Fruit fly (Drosophila melanogaster) whole organism, embryonic: ENCODE measurements around the gene Nup153.
A peak's percentile ranks its signal among the peaks of the same experiment; 100 is the strongest.

ENCODE experiments used
- B-H2 ChIP-seq: fragments of 200-800 bp; sonication (Bioruptor generic); optimal IDR thresholded peaks from 2 replicates; lab custom pipeline; 2018; ENCODE audit warnings: missing biosample characterization, mild to moderate bottlenecking, missing genetic modification characterization
- Bdp1 ChIP-seq: fragments of 200-800 bp; sonication (Bioruptor generic); optimal IDR thresholded peaks from 3 replicates; lab custom pipeline; 2016; ENCODE audit warnings: missing biosample characterization, missing genetic modification characterization
- CG11247 ChIP-seq: fragments of 200-800 bp; sonication (Bioruptor generic); IDR thresholded peaks from 2 replicates; pipeline ENCODE4 v1.3.6; 2022; ENCODE audit warnings: missing biosample characterization, missing genetic modification characterization
- CG1233 ChIP-seq: fragments of 200-800 bp; sonication (Bioruptor generic); optimal IDR thresholded peaks from 4 replicates; lab custom pipeline; 2018; ENCODE audit warnings: missing biosample characterization, mild to moderate bottlenecking, missing genetic modification characterization
- CG12391 ChIP-seq: fragments of 200-800 bp; sonication (Bioruptor generic); optimal IDR thresholded peaks from 3 replicates; lab custom pipeline; 2018; ENCODE audit warnings: missing biosample characterization, mild to moderate bottlenecking, missing genetic modification characterization, moderate library complexity
- CG14441 ChIP-seq: fragments of 200-800 bp; sonication (Bioruptor generic); IDR thresholded peaks from 2 replicates; pipeline ENCODE4 v1.3.6; 2022; ENCODE audit warnings: missing biosample characterization, missing genetic modification characterization
- CG15269 ChIP-seq: fragments of 200-800 bp; sonication (Bioruptor generic); optimal IDR thresholded peaks from 2 replicates; lab custom pipeline; 2018; ENCODE audit warnings: missing biosample characterization, mild to moderate bottlenecking, missing genetic modification characterization, moderate library complexity
- CG16813 ChIP-seq: fragments of 200-800 bp; sonication (Bioruptor generic); IDR thresholded peaks from 3 replicates; pipeline ENCODE4 v1.3.6; 2022; ENCODE audit warnings: missing biosample characterization, missing genetic modification characterization; ENCODE audit not compliant: partially characterized antibody
- CG17361 ChIP-seq: fragments of 200-800 bp; sonication (Bioruptor generic); IDR thresholded peaks from 3 replicates; pipeline ENCODE4 v1.3.6; 2022; ENCODE audit warnings: missing biosample characterization, missing genetic modification characterization
- CG2199 ChIP-seq: fragments of 200-800 bp; sonication (Bioruptor generic); IDR thresholded peaks from 3 replicates; pipeline ENCODE4 v1.3.6; 2022; ENCODE audit warnings: missing biosample characterization, missing genetic modification characterization
- CG2202 ChIP-seq: fragments of 200-800 bp; sonication (Bioruptor generic); optimal IDR thresholded peaks from 2 replicates; lab custom pipeline; 2018; ENCODE audit warnings: missing biosample characterization, mild to moderate bottlenecking, missing genetic modification characterization
- CG32532 ChIP-seq: fragments of 200-800 bp; sonication (Bioruptor generic); IDR thresholded peaks from 2 replicates; pipeline ENCODE4 v1.3.6; 2022; ENCODE audit warnings: missing biosample characterization, missing genetic modification characterization
- CG3407 ChIP-seq: fragments of 200-800 bp; sonication (Bioruptor generic); optimal IDR thresholded peaks from 2 replicates; lab custom pipeline; 2018; ENCODE audit warnings: missing biosample characterization, mild to moderate bottlenecking, missing genetic modification characterization
- CG34422 ChIP-seq: fragments of 200-800 bp; sonication (Bioruptor generic); IDR thresholded peaks from 3 replicates; pipeline ENCODE4 v1.3.6; 2022; ENCODE audit warnings: missing biosample characterization, missing genetic modification characterization
- CG4424 ChIP-seq: fragments of 200-800 bp; sonication (Bioruptor generic); optimal IDR thresholded peaks from 3 replicates; lab custom pipeline; 2016; ENCODE audit warnings: missing biosample characterization, missing genetic modification characterization
- CG7745 ChIP-seq: fragments of 200-800 bp; sonication (Bioruptor generic); optimal IDR thresholded peaks from 2 replicates; lab custom pipeline; 2018; ENCODE audit warnings: missing biosample characterization, mild to moderate bottlenecking, missing genetic modification characterization, moderate library complexity
- CG8388 ChIP-seq: fragments of 200-800 bp; sonication (Bioruptor generic); optimal IDR thresholded peaks from 2 replicates; lab custom pipeline; 2019; ENCODE audit warnings: missing biosample characterization, mild to moderate bottlenecking, missing genetic modification characterization, moderate library complexity
- D19B ChIP-seq: fragments of 200-800 bp; sonication (Bioruptor generic); optimal IDR thresholded peaks from 2 replicates; lab custom pipeline; 2017; ENCODE audit warnings: missing biosample characterization, mild to moderate bottlenecking, missing genetic modification characterization
- Dp ChIP-seq: fragments of 200-800 bp; sonication (Bioruptor generic); optimal IDR thresholded peaks from 2 replicates; lab custom pipeline; 2018; ENCODE audit warnings: missing biosample characterization, mild to moderate bottlenecking, missing genetic modification characterization, moderate library complexity
- E2f2 ChIP-seq: fragments of 200-800 bp; sonication (Bioruptor generic); IDR thresholded peaks from 2 replicates; pipeline ENCODE4 v1.3.6; 2022; ENCODE audit warnings: missing biosample characterization, missing genetic modification characterization
- Fer1 ChIP-seq: fragments of 200-800 bp; sonication (Bioruptor generic); optimal IDR thresholded peaks from 2 replicates; lab custom pipeline; 2017; ENCODE audit warnings: missing biosample characterization, mild to moderate bottlenecking, missing genetic modification characterization
- Hr51 ChIP-seq, 2 experiments: fragments of 200-800 bp; sonication (Bioruptor generic); optimal IDR thresholded peaks; 2 replicates in 1 of 2; 3 replicates in 1 of 2; lab custom pipeline; 2016 to 2018; ENCODE audit warnings: missing biosample characterization in 2 of 2, missing genetic modification characterization in 2 of 2, mild to moderate bottlenecking in 1 of 2, moderate library complexity in 1 of 2
- MESR4 ChIP-seq: fragments of 200-800 bp; sonication (Bioruptor generic); optimal IDR thresholded peaks from 2 replicates; lab custom pipeline; 2018; ENCODE audit warnings: missing biosample characterization, mild to moderate bottlenecking, missing genetic modification characterization, moderate library complexity
- Med ChIP-seq: fragments of 200-800 bp; sonication (Bioruptor generic); peaks from one replicate; lab custom pipeline; 2016; ENCODE audit warnings: missing biosample characterization, missing genetic modification characterization, mild to moderate bottlenecking, inconsistent platforms, moderate library complexity
- Nf-YB ChIP-seq: fragments of 200-800 bp; sonication (Bioruptor generic); optimal IDR thresholded peaks from 3 replicates; lab custom pipeline; 2019; ENCODE audit warnings: missing biosample characterization, mild to moderate bottlenecking, missing genetic modification characterization, moderate library complexity
- Oaz ChIP-seq: fragments of 200-800 bp; sonication (Bioruptor generic); IDR thresholded peaks from 2 replicates; pipeline ENCODE4 v1.3.6; 2022; ENCODE audit warnings: missing biosample characterization, missing genetic modification characterization
- Oli ChIP-seq: fragments of 200-800 bp; sonication (Bioruptor generic); optimal IDR thresholded peaks from 2 replicates; lab custom pipeline; 2018; ENCODE audit warnings: missing biosample characterization, mild to moderate bottlenecking, missing genetic modification characterization, moderate library complexity
- Scr ChIP-seq: fragments of 200-800 bp; sonication (Bioruptor generic); IDR thresholded peaks from 2 replicates; pipeline ENCODE4 v1.3.6; 2022; ENCODE audit warnings: missing biosample characterization, missing genetic modification characterization; ENCODE audit not compliant: partially characterized antibody
- Usf ChIP-seq: fragments of 200-800 bp; sonication (Bioruptor generic); optimal IDR thresholded peaks from 2 replicates; lab custom pipeline; 2017; ENCODE audit warnings: missing genotype, missing biosample characterization, missing genetic modification characterization
- ash1 ChIP-seq: fragments of 200-800 bp; sonication (Bioruptor generic); optimal IDR thresholded peaks from 2 replicates; lab custom pipeline; 2018; ENCODE audit warnings: missing biosample characterization, mild to moderate bottlenecking, missing genetic modification characterization
- chn ChIP-seq: fragments of 200-800 bp; sonication (Bioruptor generic); optimal IDR thresholded peaks from 2 replicates; lab custom pipeline; 2016; ENCODE audit warnings: missing biosample characterization, missing genetic modification characterization
- disco-r ChIP-seq: fragments of 200-800 bp; sonication (Bioruptor generic); optimal IDR thresholded peaks from 2 replicates; lab custom pipeline; 2016; ENCODE audit warnings: missing biosample characterization, missing genetic modification characterization
- en ChIP-seq: fragments of 200-800 bp; sonication (Bioruptor generic); optimal IDR thresholded peaks from 2 replicates; lab custom pipeline; 2016; ENCODE audit warnings: missing biosample characterization, missing genetic modification characterization
- exex ChIP-seq: fragments of 200-800 bp; sonication (Bioruptor generic); optimal IDR thresholded peaks from 4 replicates; lab custom pipeline; 2018; ENCODE audit warnings: missing biosample characterization, mild to moderate bottlenecking, missing genetic modification characterization, moderate library complexity
- gfzf ChIP-seq: fragments of 200-800 bp; sonication (Bioruptor generic); optimal IDR thresholded peaks from 2 replicates; lab custom pipeline; 2016; ENCODE audit warnings: missing biosample characterization, mild to moderate bottlenecking, missing genetic modification characterization, moderate library complexity
- gro ChIP-seq: fragments of 200-800 bp; sonication (Bioruptor generic); optimal IDR thresholded peaks from 2 replicates; lab custom pipeline; 2016; ENCODE audit warnings: missing biosample characterization, missing genetic modification characterization
- kah ChIP-seq: fragments of 200-800 bp; sonication (Bioruptor generic); optimal IDR thresholded peaks from 2 replicates; lab custom pipeline; 2018; ENCODE audit warnings: missing biosample characterization, mild to moderate bottlenecking, missing genetic modification characterization
- mirr ChIP-seq: fragments of 200-800 bp; sonication (Bioruptor generic); optimal IDR thresholded peaks from 3 replicates; lab custom pipeline; 2018; ENCODE audit warnings: missing biosample characterization, mild to moderate bottlenecking, missing genetic modification characterization
- nmo ChIP-seq: fragments of 200-800 bp; sonication (Bioruptor generic); optimal IDR thresholded peaks from 2 replicates; lab custom pipeline; 2018; ENCODE audit warnings: missing biosample characterization, mild to moderate bottlenecking, missing genetic modification characterization, moderate library complexity
- sens-2 ChIP-seq: fragments of 200-800 bp; sonication (Bioruptor generic); IDR thresholded peaks from 2 replicates; pipeline ENCODE4 v1.3.6; 2022; ENCODE audit warnings: missing biosample characterization, missing genetic modification characterization
- seq ChIP-seq: fragments of 200-800 bp; sonication (Bioruptor generic); IDR thresholded peaks from 2 replicates; pipeline ENCODE4 v1.3.6; 2022; ENCODE audit warnings: missing biosample characterization, missing genetic modification characterization
- stwl ChIP-seq: fragments of 200-800 bp; sonication (Bioruptor generic); optimal IDR thresholded peaks from 3 replicates; lab custom pipeline; 2018; ENCODE audit warnings: missing biosample characterization, mild to moderate bottlenecking, missing genetic modification characterization, moderate library complexity
- tgo ChIP-seq: fragments of 200-800 bp; sonication (Bioruptor generic); IDR thresholded peaks from 3 replicates; pipeline ENCODE4 v1.3.6; 2022; ENCODE audit warnings: missing biosample characterization, missing genetic modification characterization
- tio ChIP-seq: fragments of 200-800 bp; sonication (Bioruptor generic); optimal IDR thresholded peaks from 2 replicates; lab custom pipeline; 2017; ENCODE audit warnings: missing biosample characterization, missing genetic modification characterization, inconsistent platforms
- unc-4 ChIP-seq: fragments of 200-800 bp; sonication (Bioruptor generic); IDR thresholded peaks from 2 replicates; pipeline ENCODE4 v1.3.6; 2022; ENCODE audit warnings: missing biosample characterization, missing genetic modification characterization; ENCODE audit not compliant: partially characterized antibody
- unpg ChIP-seq: fragments of 200-800 bp; sonication (Bioruptor generic); optimal IDR thresholded peaks from 3 replicates; lab custom pipeline; 2018; ENCODE audit warnings: missing biosample characterization, mild to moderate bottlenecking, missing genetic modification characterization, moderate library complexity
- wek ChIP-seq: fragments of 200-800 bp; sonication (Bioruptor generic); optimal IDR thresholded peaks from 3 replicates; lab custom pipeline; 2018; ENCODE audit warnings: missing biosample characterization, mild to moderate bottlenecking, missing genetic modification characterization, moderate library complexity
- wor ChIP-seq: fragments of 200-800 bp; sonication (Bioruptor generic); IDR thresholded peaks from 2 replicates; pipeline ENCODE4 v1.3.6; 2022; ENCODE audit warnings: missing biosample characterization, missing genetic modification characterization
- z ChIP-seq: fragments of 200-800 bp; sonication (Bioruptor generic); IDR thresholded peaks from 3 replicates; pipeline ENCODE4 v1.3.6; 2022; ENCODE audit warnings: missing biosample characterization, missing genetic modification characterization
- zen ChIP-seq: fragments of 200-800 bp; sonication (Bioruptor generic); optimal IDR thresholded peaks from 3 replicates; lab custom pipeline; 2018; ENCODE audit warnings: missing biosample characterization, mild to moderate bottlenecking, missing genetic modification characterization, moderate library complexity

Gene Nup153

dm6 chrX:16596250-16596793, 2.7 kb upstream of the Nup153 start (continued):
- TF ChIP-seq CG17361 (GFP tag; lab: Robert Waterston, UW) (no peak), CG8388 (GFP tag; lab: Kevin White, UChicago) (no peak), CG3407 (GFP tag; lab: Kevin White, UChicago) (no peak), CG7745 (tag; lab: Kevin White, UChicago) (peak; percentile 52), en (GFP tag; lab: Kevin White, UChicago) (no peak), tgo (GFP tag; lab: Robert Waterston, UW) (no peak), CG14441 (no peak), gfzf (GFP tag; lab: Kevin White, UChicago) (no peak), z (GFP tag; lab: Robert Waterston, UW) (no peak), CG34422 (GFP tag; lab: Robert Waterston, UW) (no peak), D19B (GFP tag; lab: Kevin White, UChicago) (no peak), CG32532 (no peak), tio (GFP tag; lab: Kevin White, UChicago) (no peak), CG15269 (tag; lab: Kevin White, UChicago) (no peak), nmo (GFP tag; lab: Kevin White, UChicago) (no peak), CG2199 (no peak), unpg (GFP tag; lab: Kevin White, UChicago) (no peak), sens-2 (GFP tag; lab: Robert Waterston, UW) (no peak), MESR4 (GFP tag; lab: Kevin White, UChicago) (no peak), E2f2 (no peak), unc-4 (GFP tag; lab: Robert Waterston, UW) (no peak), wor (GFP tag; lab: Robert Waterston, UW) (no peak), gro (GFP tag; lab: Kevin White, UChicago) (no peak), Med (GFP tag; lab: Kevin White, UChicago) (peak; percentile 21), exex (tag; lab: Kevin White, UChicago) (peak; percentile 9), CG11247 (GFP tag; lab: Robert Waterston, UW) (no peak), CG2202 (peak; percentile 1), B-H2 (no peak), Bdp1 (GFP tag; lab: Kevin White, UChicago) (no peak), Nf-YB (no peak), Oli (tag; lab: Kevin White, UChicago) (no peak), CG16813 (GFP tag; lab: Robert Waterston, UW) (no peak), stwl (tag; lab: Kevin White, UChicago) (no peak)

DNA sequence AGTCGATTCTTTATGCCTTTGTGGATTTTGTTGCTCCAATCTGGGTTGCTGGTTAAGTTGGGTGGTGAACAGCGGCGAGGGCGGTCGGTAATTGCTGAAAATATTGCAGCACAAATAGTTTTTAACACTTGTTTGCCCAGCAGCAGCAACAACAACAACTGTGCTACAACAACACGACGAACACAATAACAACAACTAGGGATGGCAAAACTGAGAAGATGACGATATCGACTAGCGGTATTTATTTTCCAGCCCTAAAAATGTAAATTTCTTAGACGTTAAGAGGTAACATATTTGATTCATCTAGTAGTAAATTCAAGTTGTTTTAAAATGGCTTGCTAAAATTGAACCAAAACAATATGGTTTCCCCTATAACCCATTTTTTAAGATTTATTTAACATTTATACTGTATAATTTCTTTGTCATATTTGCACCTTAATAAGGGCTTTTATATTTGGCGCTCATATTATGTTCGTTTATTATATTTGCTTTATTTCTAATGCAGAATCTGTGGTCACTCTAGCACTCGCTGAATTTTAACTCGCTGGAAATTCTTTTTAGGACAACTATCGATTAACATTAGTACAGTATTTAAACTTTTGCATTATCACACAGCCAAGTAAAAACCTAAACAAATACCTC, 584 bp upstream of the Nup153 start:
- TF ChIP-seq Oaz (GFP tag; lab: Robert Waterston, UW) (no peak), ash1 (GFP tag; lab: Kevin White, UChicago) (no peak), Fer1 (GFP tag; lab: Kevin White, UChicago) (peak; percentile 21), zen (tag; lab: Kevin White, UChicago) (peak; percentile 11), disco-r (GFP tag; lab: Kevin White, UChicago) (no peak), Usf (GFP tag; lab: Kevin White, UChicago) (no peak), CG1233 (GFP tag; lab: Kevin White, UChicago) (no peak), seq (GFP tag; lab: Robert Waterston, UW) (no peak), wek (GFP tag; lab: Kevin White, UChicago) (peak; percentile 46), Scr (GFP tag; lab: Robert Waterston, UW) (no peak), Hr51 (GFP tag; optimal IDR thresholded peaks at IDR 0.05; lab: Kevin White, UChicago) (no peak), chn (GFP tag; lab: Kevin White, UChicago) (no peak), Dp (GFP tag; lab: Kevin White, UChicago) (peak; percentile 62), sens-2 (GFP tag; lab: Robert Waterston, UW) (no peak), CG12391 (peak; percentile 43), kah (GFP tag; lab: Kevin White, UChicago) (peak; percentile 41), mirr (GFP tag; lab: Kevin White, UChicago) (peak; percentile 45), CG4424 (peak; percentile 22)
